Comparison of ENCODE assay signal across 1 fruit fly cellular context in genomic region chr3L:18046590-18047158, dm6.
TF ChIP-seq lines count a peak whose summit lies in the region.

No protein-coding gene starts in this region.

TF ChIP-seq in whole organism, prepupa, 60 proteins besides CTCF, POLR2A, EP300 and RAD21 (continued from another document):
- no peak for TF ChIP-seq CG7368 (GFP tag; optimal IDR thresholded peaks at IDR 0.05; lab: Kevin White, UChicago)
